Worm (Caenorhabditis elegans) whole organism, mixed stage, embryonic: ENCODE data around the gene irld-50.

Experiments
- elt-1 ChIP-seq: sonication (generic microtip); optimal IDR thresholded peaks from 2 replicates; lab custom pipeline; 2017; ENCODE audit warnings: missing genetic modification characterization, mild to moderate bottlenecking, missing compliant biosample characterization, antibody characterized with exemption, moderate library complexity, borderline replicate concordance; ENCODE audit not compliant: insufficient read depth
- mep-1 ChIP-seq: fragments of 150-350 bp; optimal IDR thresholded peaks from 2 replicates; lab custom pipeline; 2017; ENCODE audit warnings: missing biosample characterization, missing genetic modification reagents, missing genetic modification characterization, inconsistent platforms
- nhr-12 ChIP-seq: fragments of 150-350 bp; optimal IDR thresholded peaks from 2 replicates; lab custom pipeline; 2014; ENCODE audit warnings: missing biosample characterization, missing genetic modification characterization
- nhr-28 ChIP-seq: fragments of 150-350 bp; optimal IDR thresholded peaks from 2 replicates; lab custom pipeline; 2014; ENCODE audit warnings: missing biosample characterization, missing genetic modification characterization
- nhr-76 ChIP-seq: sonication (generic microtip); optimal IDR thresholded peaks from 2 replicates; lab custom pipeline; 2017; ENCODE audit warnings: missing biosample characterization, missing genetic modification characterization
- sem-2 ChIP-seq: fragments of 200-800 bp; sonication (Bioruptor generic); optimal IDR thresholded peaks from 2 replicates; lab custom pipeline; 2018; ENCODE audit warnings: mild to moderate bottlenecking, missing genetic modification characterization, missing compliant biosample characterization
- snpc-4 ChIP-seq: fragments of 150-350 bp; optimal IDR thresholded peaks from 2 replicates; lab custom pipeline; 2014; ENCODE audit warnings: missing biosample characterization, missing genetic modification characterization
- unc-39 ChIP-seq: fragments of 150-350 bp; optimal IDR thresholded peaks from 2 replicates; lab custom pipeline; 2014; ENCODE audit warnings: missing biosample characterization, missing genetic modification characterization
- unc-62 ChIP-seq: fragments of 150-350 bp; optimal IDR thresholded peaks from 2 replicates; lab custom pipeline; 2014; ENCODE audit warnings: missing biosample characterization, missing genetic modification reagents, missing genetic modification characterization

ce11 chrII:2952629-2953028 is 8.8 kb upstream of the irld-50 start, which contains the start of gene irld-51:
- no peak for TF ChIP-seq mep-1
- TF ChIP-seq snpc-4 (tag; lab: Kevin White, UChicago) = no peak
- no peak for TF ChIP-seq nhr-76 (tag; lab: Kevin White, UChicago)
- no peak for TF ChIP-seq unc-39 (tag; lab: Kevin White, UChicago)
- no peak for TF ChIP-seq nhr-28 (tag; lab: Kevin White, UChicago)
- TF ChIP-seq unc-62 = no peak
- TF ChIP-seq nhr-12 (tag; lab: Kevin White, UChicago) = no peak
- TF ChIP-seq elt-1 (tag; lab: Kevin White, UChicago) = no peak
- TF ChIP-seq sem-2 (GFP tag; lab: Kevin White, UChicago) = no peak
